Worm (Caenorhabditis elegans) whole organism, midembryonic: ENCODE measurements around the gene B0286.1.

Source experiments
- cog-1 ChIP-seq: sonication (generic microtip); optimal IDR thresholded peaks from 2 replicates; lab custom pipeline; 2016; ENCODE audit warnings: missing genetic modification characterization, missing compliant biosample characterization
- flt-1 ChIP-seq: fragments of 200-800 bp; sonication (Bioruptor generic); IDR thresholded peaks from 2 replicates; pipeline ENCODE4 v1.3.6; 2022; ENCODE audit warnings: missing genetic modification characterization, missing compliant biosample characterization
- klf-2 ChIP-seq: fragments of 200-800 bp; sonication (Bioruptor generic); conservative IDR thresholded peaks from 2 replicates; pipeline ENCODE4 v1.3.6; 2022; ENCODE audit warnings: missing genetic modification reagents, missing genetic modification characterization, missing compliant biosample characterization
- med-1 ChIP-seq: sonication (generic microtip); optimal IDR thresholded peaks from 2 replicates; lab custom pipeline; 2017; ENCODE audit warnings: missing genetic modification characterization, mild to moderate bottlenecking, missing compliant biosample characterization, antibody characterized with exemption, missing genetic modification reagents; ENCODE audit not compliant: insufficient read depth
- ref-1 ChIP-seq: fragments of 200-800 bp; sonication (Bioruptor generic); conservative IDR thresholded peaks from 2 replicates; pipeline ENCODE4 v1.3.6; 2022; ENCODE audit warnings: missing genetic modification reagents, missing genetic modification characterization, missing compliant biosample characterization
- ztf-23 ChIP-seq: fragments of 200-800 bp; sonication (Bioruptor generic); IDR thresholded peaks from 2 replicates; pipeline ENCODE4 v1.3.6; 2022; ENCODE audit warnings: missing genetic modification reagents, missing genetic modification characterization, missing compliant biosample characterization
- ztf-29 ChIP-seq: fragments of 200-800 bp; sonication (Bioruptor generic); IDR thresholded peaks from 2 replicates; pipeline ENCODE4 v1.3.6; 2022; ENCODE audit warnings: missing genetic modification reagents, missing genetic modification characterization, missing compliant biosample characterization

ce11 chrII:4434278-4434677 lies 56.0 kb downstream of the B0286.1 start:
- TF ChIP-seq flt-1 (GFP tag; lab: Robert Waterston, UW) (no peak), ref-1 (no peak), med-1 (GFP tag; lab: Kevin White, UChicago) (no peak), klf-2 (GFP tag; lab: Robert Waterston, UW) (no peak), cog-1 (tag; lab: Kevin White, UChicago) (no peak), ztf-23 (GFP tag; lab: Robert Waterston, UW) (no peak), ztf-29 (GFP tag; lab: Robert Waterston, UW) (no peak)
